Worm (Caenorhabditis elegans) whole organism, L4 larva: Measurements from ENCODE around the gene F34D10.4.

Experiments
- F10B5.3 ChIP-seq: sonication (generic microtip); optimal IDR thresholded peaks from 2 replicates; lab custom pipeline; 2016; ENCODE audit warnings: mild to moderate bottlenecking, missing genetic modification characterization, missing compliant biosample characterization
- F37D6.2 ChIP-seq: sonication (generic microtip); optimal IDR thresholded peaks from 2 replicates; lab custom pipeline; 2016; ENCODE audit warnings: mild to moderate bottlenecking, missing genetic modification characterization, missing compliant biosample characterization
- T20F7.1 ChIP-seq: fragments of 200-800 bp; sonication (Bioruptor generic); optimal IDR thresholded peaks from 2 replicates; lab custom pipeline; 2018; ENCODE audit warnings: mild to moderate bottlenecking, missing genetic modification characterization, missing compliant biosample characterization
- T26A8.4 ChIP-seq: fragments of 200-800 bp; sonication (Bioruptor generic); IDR thresholded peaks from 2 replicates; pipeline ENCODE4 v1.3.6; 2022; ENCODE audit warnings: missing genetic modification characterization, missing compliant biosample characterization
- Y48G9A.11 ChIP-seq: fragments of 200-800 bp; sonication (Bioruptor generic); IDR thresholded peaks from 2 replicates; pipeline ENCODE4 v1.3.6; 2022; ENCODE audit warnings: missing genetic modification reagents, missing genetic modification characterization, missing compliant biosample characterization
- Y75B8A.6 ChIP-seq: fragments of 200-800 bp; sonication (Bioruptor generic); IDR thresholded peaks from 2 replicates; pipeline ENCODE4 v1.3.6; 2022; ENCODE audit warnings: missing genetic modification reagents, missing genetic modification characterization, missing compliant biosample characterization
- ZK337.2 ChIP-seq: fragments of 200-800 bp; sonication (Bioruptor generic); IDR thresholded peaks from 2 replicates; pipeline ENCODE4 v1.3.6; 2022; ENCODE audit warnings: missing genetic modification reagents, missing genetic modification characterization, missing compliant biosample characterization
- aha-1 ChIP-seq: fragments of 150-350 bp; peaks from one replicate; lab custom pipeline; 2014; ENCODE audit warnings: missing biosample characterization, missing genetic modification characterization
- arid-1 ChIP-seq: fragments of 200-800 bp; sonication (Bioruptor generic); conservative IDR thresholded peaks from 2 replicates; pipeline ENCODE4 v1.3.6; 2022; ENCODE audit warnings: missing genetic modification reagents, missing genetic modification characterization, missing compliant biosample characterization
- attf-4 ChIP-seq: sonication (generic microtip); optimal IDR thresholded peaks from 3 replicates; lab custom pipeline; 2017; ENCODE audit warnings: missing biosample characterization, missing genetic modification characterization
- ceh-20 ChIP-seq: fragments of 200-800 bp; sonication (Bioruptor generic); IDR thresholded peaks from 2 replicates; pipeline ENCODE4 v1.3.6; 2022; ENCODE audit warnings: missing genetic modification reagents, missing genetic modification characterization, missing compliant biosample characterization
- ceh-44 ChIP-seq: fragments of 200-800 bp; sonication (Bioruptor generic); IDR thresholded peaks from 2 replicates; pipeline ENCODE4 v1.3.6; 2022; ENCODE audit warnings: missing genetic modification reagents, missing genetic modification characterization, missing compliant biosample characterization
- ceh-62 ChIP-seq: sonication (generic microtip); optimal IDR thresholded peaks from 2 replicates; lab custom pipeline; 2017; ENCODE audit warnings: missing biosample characterization, missing genetic modification characterization
- ces-1 ChIP-seq: fragments of 150-350 bp; sonication (generic microtip); optimal IDR thresholded peaks from 4 replicates; lab custom pipeline; 2014; ENCODE audit warnings: missing biosample characterization, missing genetic modification reagents, missing genetic modification characterization
- ctbp-1 ChIP-seq: fragments of 200-800 bp; sonication (Bioruptor generic); IDR thresholded peaks from 2 replicates; pipeline ENCODE4 v1.3.6; 2022; ENCODE audit warnings: missing genetic modification reagents, missing genetic modification characterization, missing compliant biosample characterization
- daf-8 ChIP-seq: fragments of 200-800 bp; sonication (Bioruptor generic); IDR thresholded peaks from 2 replicates; pipeline ENCODE4 v1.3.6; 2022; ENCODE audit warnings: missing genetic modification characterization, missing compliant biosample characterization
- dmd-8 ChIP-seq: fragments of 200-800 bp; sonication (Bioruptor generic); IDR thresholded peaks from 2 replicates; pipeline ENCODE4 v1.3.6; 2022; ENCODE audit warnings: missing genetic modification characterization, missing compliant biosample characterization
- duxl-1 ChIP-seq: sonication (generic microtip); optimal IDR thresholded peaks from 2 replicates; lab custom pipeline; 2016; ENCODE audit warnings: mild to moderate bottlenecking, missing genetic modification characterization, moderate library complexity, missing compliant biosample characterization; ENCODE audit not compliant: poor library complexity
- dve-1 ChIP-seq: sonication (generic microtip); optimal IDR thresholded peaks from 2 replicates; lab custom pipeline; 2017; ENCODE audit warnings: antibody characterized with exemption, mild to moderate bottlenecking, missing genetic modification characterization, missing compliant biosample characterization; ENCODE audit not compliant: insufficient read depth
- gei-8 ChIP-seq: fragments of 200-800 bp; sonication (Bioruptor generic); optimal IDR thresholded peaks from 2 replicates; lab custom pipeline; 2018; ENCODE audit warnings: mild to moderate bottlenecking, missing genetic modification characterization, missing compliant biosample characterization
- hlh-11 ChIP-seq: fragments of 200-800 bp; sonication (Bioruptor generic); optimal IDR thresholded peaks from 2 replicates; lab custom pipeline; 2018; ENCODE audit warnings: mild to moderate bottlenecking, missing genetic modification characterization, missing compliant biosample characterization
- hmg-1.1 ChIP-seq: fragments of 200-800 bp; sonication (Bioruptor generic); IDR thresholded peaks from 2 replicates; pipeline ENCODE4 v1.3.6; 2022; ENCODE audit warnings: missing genetic modification reagents, missing genetic modification characterization, missing compliant biosample characterization
- lin-1 ChIP-seq: fragments of 200-800 bp; sonication (Bioruptor generic); IDR thresholded peaks from 2 replicates; pipeline ENCODE4 v1.3.6; 2022; ENCODE audit warnings: missing genetic modification reagents, missing genetic modification characterization, missing compliant biosample characterization
- lin-15B ChIP-seq: fragments of 150-350 bp; sonication (generic microtip); optimal IDR thresholded peaks from 3 replicates; lab custom pipeline; 2014; ENCODE audit warnings: missing biosample characterization, missing genetic modification characterization
- lin-38 ChIP-seq: fragments of 200-800 bp; sonication (Bioruptor generic); IDR thresholded peaks from 2 replicates; pipeline ENCODE4 v1.3.6; 2022; ENCODE audit warnings: missing genetic modification reagents, missing genetic modification characterization, missing compliant biosample characterization
- madf-5 ChIP-seq, 2 experiments: fragments of 200-800 bp; sonication (Bioruptor generic); IDR thresholded peaks; 2 replicates each; pipeline ENCODE4 v1.3.6; 2022; ENCODE audit warnings: missing compliant biosample characterization in 2 of 2, missing genetic modification characterization in 2 of 2
- nhr-25 ChIP-seq: sonication (generic microtip); optimal IDR thresholded peaks from 2 replicates; lab custom pipeline; 2017; ENCODE audit warnings: missing genetic modification characterization, mild to moderate bottlenecking, missing compliant biosample characterization, antibody characterized with exemption, moderate library complexity, borderline replicate concordance; ENCODE audit not compliant: insufficient read depth
- nhr-41 ChIP-seq: fragments of 200-800 bp; sonication (Bioruptor generic); IDR thresholded peaks from 2 replicates; pipeline ENCODE4 v1.3.6; 2022; ENCODE audit warnings: missing genetic modification reagents, missing genetic modification characterization, missing compliant biosample characterization
- nhr-77 ChIP-seq: fragments of 150-350 bp; optimal IDR thresholded peaks from 2 replicates; lab custom pipeline; 2014; ENCODE audit warnings: missing biosample characterization, missing genetic modification characterization
- pha-4 ChIP-seq, 2 experiments: fragments of 150-350 bp in 1 of 2; fragments of 200-800 bp in 1 of 2; sonication (Bioruptor generic) in 1 of 2; IDR thresholded peaks in 1 of 2; optimal IDR thresholded peaks in 1 of 2; 2 replicates each; pipeline versions ENCODE4 v1.3.6 to Lab custom; 2014 to 2022; ENCODE audit warnings: missing genetic modification characterization in 2 of 2, missing genetic modification reagents in 2 of 2, missing biosample characterization in 1 of 2, missing compliant biosample characterization in 1 of 2
- pqm-1 ChIP-seq: sonication (generic microtip); optimal IDR thresholded peaks from 2 replicates; lab custom pipeline; 2017; ENCODE audit warnings: missing biosample characterization, missing genetic modification characterization
- set-16 ChIP-seq: fragments of 200-800 bp; sonication (Bioruptor generic); IDR thresholded peaks from 2 replicates; pipeline ENCODE4 v1.3.6; 2022; ENCODE audit warnings: missing genetic modification reagents, missing genetic modification characterization, missing compliant biosample characterization
- snpc-4 ChIP-seq: fragments of 150-350 bp; optimal IDR thresholded peaks from 2 replicates; lab custom pipeline; 2014; ENCODE audit warnings: missing biosample characterization, missing genetic modification characterization
- tag-97 ChIP-seq: fragments of 200-800 bp; sonication (Bioruptor generic); IDR thresholded peaks from 2 replicates; pipeline ENCODE4 v1.3.6; 2022; ENCODE audit warnings: missing genetic modification characterization, missing compliant biosample characterization
- unc-130 ChIP-seq: sonication (generic microtip); optimal IDR thresholded peaks from 2 replicates; lab custom pipeline; 2016; ENCODE audit warnings: missing genetic modification reagents, missing genetic modification characterization, missing compliant biosample characterization
- unc-39 ChIP-seq: sonication (generic microtip); optimal IDR thresholded peaks from 2 replicates; lab custom pipeline; 2017; ENCODE audit warnings: missing biosample characterization, missing genetic modification characterization
- vab-7 ChIP-seq: fragments of 200-800 bp; sonication (Bioruptor generic); IDR thresholded peaks from 2 replicates; pipeline ENCODE4 v1.3.6; 2022; ENCODE audit warnings: missing genetic modification reagents, missing genetic modification characterization, missing compliant biosample characterization
- zfp-2 ChIP-seq: sonication (generic microtip); optimal IDR thresholded peaks from 2 replicates; lab custom pipeline; 2016; ENCODE audit warnings: mild to moderate bottlenecking, missing genetic modification characterization, missing compliant biosample characterization
- zfp-3 ChIP-seq: fragments of 200-800 bp; sonication (Bioruptor generic); conservative IDR thresholded peaks from 2 replicates; pipeline ENCODE4 v1.3.6; 2022; ENCODE audit warnings: missing genetic modification reagents, missing genetic modification characterization, missing compliant biosample characterization

Gene F34D10.4

ce11 chrIII:3695398-3695797 is 41.0 kb upstream of the F34D10.4 start (continued):
- TF ChIP-seq set-16 (GFP tag; lab: Robert Waterston, UW) (peak; percentile 71), ceh-44 (GFP tag; lab: Robert Waterston, UW) (0 out of 2 replicates have a peak, but pooled peaks have one; percentile 17), ctbp-1 (peak; percentile 66; the same call in 1 of the 2 replicates), zfp-3 (GFP tag; lab: Robert Waterston, UW) (peak; percentile 64; the same call in 1 of the 2 replicates), lin-1 (GFP tag; lab: Robert Waterston, UW) (peak; percentile 44; the same call in 1 of the 2 replicates)
- TF ChIP-seq, all 104 proteins: peak for 19; not testable (repeated sequence) for 85

DNA sequence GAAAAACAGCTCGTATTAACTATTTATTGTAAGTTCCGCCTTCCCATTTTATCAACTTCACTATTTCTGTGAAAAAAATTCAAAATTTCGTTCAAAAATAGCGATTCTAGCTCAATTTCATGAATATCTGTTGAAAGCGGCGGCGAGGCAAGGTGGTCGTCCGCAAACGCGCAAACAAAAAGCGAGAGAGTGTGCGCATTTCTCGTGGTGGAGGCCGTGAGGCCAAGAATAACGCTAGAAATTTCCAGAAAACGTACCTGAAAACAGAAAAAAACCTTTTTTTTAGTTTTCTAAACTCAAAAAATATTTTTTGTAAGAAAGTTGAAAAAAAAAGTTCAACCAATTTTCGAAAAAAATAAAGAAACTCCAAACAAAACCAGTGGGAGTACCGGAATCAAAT is 39.2 kb upstream of the F34D10.4 start:
- TF ChIP-seq hmg-1.1 (GFP tag; lab: Robert Waterston, UW) = peak; percentile 47
- TF ChIP-seq lin-38 (GFP tag; lab: Robert Waterston, UW) = peak; percentile 65
- TF ChIP-seq, all 104 proteins: peak for 2; not testable (repeated sequence) for 102

DNA sequence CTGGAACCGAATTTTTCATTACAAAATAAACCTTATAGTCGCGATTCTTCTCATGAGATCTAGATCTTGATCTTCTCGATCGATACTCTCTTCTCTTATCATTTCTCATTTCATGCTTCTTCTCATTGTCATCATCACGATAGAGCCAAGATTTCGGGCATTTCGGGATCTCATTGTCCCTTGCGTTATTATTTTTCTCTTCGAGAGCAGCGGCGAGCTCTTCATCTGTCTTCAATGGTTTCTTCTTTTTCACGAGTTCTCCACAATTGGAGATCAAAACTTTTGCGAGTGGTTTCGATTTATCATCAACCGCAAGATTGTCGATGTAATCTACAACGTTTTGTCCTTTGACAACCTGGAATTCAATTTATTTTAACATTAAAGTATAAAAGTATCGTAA is 38.0 kb upstream of the F34D10.4 start:
- TF ChIP-seq unc-130 (no peak), aha-1 (tag; lab: Kevin White, UChicago) (peak; percentile 97)

ce11 chrIII:3699275-3699674 is 37.1 kb upstream of the F34D10.4 start, which contains the start of gene cyn-9:
Gene cyn-9, minus strand, starts transcription at chrIII:3699640.
- TF ChIP-seq duxl-1 (tag; lab: Kevin White, UChicago) = peak; percentile 70
- TF ChIP-seq dmd-8 (GFP tag; lab: Robert Waterston, UW) = no peak
- TF ChIP-seq arid-1 (GFP tag; lab: Robert Waterston, UW) = 0 out of 2 replicates have a peak, but pooled peaks have one; percentile 10
- no peak for TF ChIP-seq T20F7.1 (GFP tag; lab: Kevin White, UChicago)
- TF ChIP-seq nhr-77 (tag; lab: Kevin White, UChicago) = no peak
- no peak for TF ChIP-seq madf-5 (GFP tag; IDR thresholded peaks at IDR 0.05; lab: Robert Waterston, UW)
- no peak for TF ChIP-seq nhr-41 (GFP tag; lab: Robert Waterston, UW)
- TF ChIP-seq dve-1 (tag; lab: Kevin White, UChicago) = no peak
- no peak for TF ChIP-seq hlh-11
- peak; percentile 66 for TF ChIP-seq T26A8.4
- peak; percentile 46 for TF ChIP-seq lin-38 (GFP tag; lab: Robert Waterston, UW)
- TF ChIP-seq pha-4 (GFP tag; IDR thresholded peaks at IDR 0.05; lab: Robert Waterston, UW) = no peak
- TF ChIP-seq pha-4 (tag; optimal IDR thresholded peaks at IDR 0.05; lab: Kevin White, UChicago) = no peak
- TF ChIP-seq F37D6.2 = no peak
- no peak for TF ChIP-seq Y48G9A.11 (GFP tag; lab: Robert Waterston, UW)
- TF ChIP-seq Y75B8A.6 (GFP tag; lab: Robert Waterston, UW) = 0 out of 2 replicates have a peak, but pooled peaks have one; percentile 22
- no peak for TF ChIP-seq daf-8 (GFP tag; lab: Robert Waterston, UW)

DNA sequence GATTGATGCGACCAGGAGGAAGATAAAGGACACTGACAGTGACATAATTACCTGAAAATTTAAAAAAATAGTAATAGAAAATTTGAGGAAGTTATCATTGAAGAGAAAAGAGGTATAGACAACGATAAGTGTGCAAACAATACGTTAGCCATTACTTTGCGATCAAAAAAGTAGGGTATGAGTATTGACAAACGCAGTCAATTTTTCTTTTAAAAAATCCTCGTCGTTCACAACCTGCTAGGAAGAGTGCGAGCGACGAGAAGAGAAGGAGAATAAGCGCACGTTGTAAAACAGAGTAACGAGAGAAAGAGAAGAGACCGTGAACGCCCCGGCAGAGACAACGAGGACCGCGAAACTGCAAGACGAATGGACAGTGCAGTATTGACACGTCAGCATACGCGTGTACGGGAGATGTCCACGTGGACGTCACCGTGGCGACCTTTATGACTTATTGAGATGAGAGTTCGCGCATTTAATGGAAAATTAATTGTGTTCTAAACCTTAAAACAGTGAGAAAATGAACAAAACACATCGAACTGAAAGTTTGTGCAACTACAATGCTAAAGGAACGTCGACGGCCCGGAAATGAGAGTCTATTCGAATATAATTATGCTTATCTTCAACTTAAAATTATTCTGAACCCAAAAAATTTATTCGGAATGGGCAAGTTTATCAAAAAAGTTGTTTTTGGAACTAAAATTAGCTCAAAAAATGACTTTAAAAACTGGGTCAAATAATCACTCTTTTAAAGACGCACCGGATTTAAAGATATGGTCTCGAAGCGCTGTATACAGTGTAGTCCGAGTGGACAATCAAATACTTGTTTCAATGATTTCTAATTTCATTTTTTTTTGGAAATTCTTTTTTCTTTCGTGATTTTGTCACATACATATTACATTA is 34.7 kb upstream of the F34D10.4 start, which contains the start of the genes pdi-1 and C14B1.2:
Gene pdi-1, minus strand, starts transcription at position 51 of the 900 bp plus-strand sequence.
Gene C14B1.2, plus strand, starts transcription at position 850 of the 900 bp plus-strand sequence.
- TF ChIP-seq unc-39 (tag; lab: Kevin White, UChicago) (no peak), attf-4 (tag; lab: Kevin White, UChicago) (no peak), set-16 (GFP tag; lab: Robert Waterston, UW) (peak; percentile 4; the same call in 1 of the 2 replicates), vab-7 (GFP tag; lab: Robert Waterston, UW) (no peak), zfp-2 (no peak), hlh-11 (peak; percentile 82), lin-15B (tag; lab: Kevin White, UChicago) (no peak), daf-8 (GFP tag; lab: Robert Waterston, UW) (no peak), F10B5.3 (no peak), nhr-25 (tag; lab: Kevin White, UChicago) (peak; percentile 83), snpc-4 (tag; lab: Kevin White, UChicago) (no peak), ceh-44 (GFP tag; lab: Robert Waterston, UW) (no peak), ces-1 (GFP tag; lab: Kevin White, UChicago) (no peak), zfp-3 (GFP tag; lab: Robert Waterston, UW) (peak; percentile 63; the same call in 1 of the 2 replicates), gei-8 (no peak), Y48G9A.11 (GFP tag; lab: Robert Waterston, UW) (no peak), pqm-1 (tag; lab: Kevin White, UChicago) (peak; percentile 40), ceh-20 (GFP tag; lab: Robert Waterston, UW) (0 out of 2 replicates have a peak, but pooled peaks have one; percentile 22), ZK337.2 (GFP tag; lab: Robert Waterston, UW) (no peak), tag-97 (GFP tag; lab: Robert Waterston, UW) (no peak), ceh-62 (tag; lab: Kevin White, UChicago) (no peak)
